Fruit fly (Drosophila melanogaster): ENCODE measurements around the gene Cdk2.

dm6 chr3R:20762175-20762795, 26.9 kb downstream of the Cdk2 start, which contains the start of gene CG31195:
- TF ChIP-seq CTCF (optimal IDR thresholded peaks at IDR 0.05) = no peak
- TF ChIP-seq CG8478 (optimal IDR thresholded peaks at IDR 0.05) = no peak

Measured in S2 (cell line).